Fruit fly (Drosophila melanogaster) whole organism, embryonic: Measurements from ENCODE around the gene CG31249.

Experiments
- Antp ChIP-seq: fragments of 200-800 bp; sonication (Bioruptor generic); optimal IDR thresholded peaks from 3 replicates; lab custom pipeline; 2016; ENCODE audit warnings: missing biosample characterization, missing genetic modification characterization
- Atf3 ChIP-seq: fragments of 200-800 bp; sonication (Bioruptor generic); optimal IDR thresholded peaks from 3 replicates; lab custom pipeline; 2016; ENCODE audit warnings: missing biosample characterization, missing genetic modification characterization
- CG1024 ChIP-seq: fragments of 200-800 bp; sonication (Bioruptor generic); IDR thresholded peaks from 2 replicates; pipeline ENCODE4 v1.3.6; 2022; ENCODE audit warnings: missing biosample characterization, missing genetic modification characterization
- CG12391 ChIP-seq: fragments of 200-800 bp; sonication (Bioruptor generic); optimal IDR thresholded peaks from 3 replicates; lab custom pipeline; 2018; ENCODE audit warnings: missing biosample characterization, mild to moderate bottlenecking, missing genetic modification characterization, moderate library complexity
- CG13296 ChIP-seq: fragments of 200-800 bp; sonication (Bioruptor generic); optimal IDR thresholded peaks from 3 replicates; lab custom pipeline; 2018; ENCODE audit warnings: missing biosample characterization, mild to moderate bottlenecking, missing genetic modification characterization
- CG13775 ChIP-seq: fragments of 200-800 bp; sonication (Bioruptor generic); optimal IDR thresholded peaks from 3 replicates; lab custom pipeline; 2017; ENCODE audit warnings: missing biosample characterization, mild to moderate bottlenecking, missing genetic modification characterization
- CG14710 ChIP-seq: fragments of 200-800 bp; sonication (Bioruptor generic); optimal IDR thresholded peaks from 3 replicates; lab custom pipeline; 2019; ENCODE audit warnings: missing biosample characterization, mild to moderate bottlenecking, missing genetic modification characterization, moderate library complexity
- CG15601 ChIP-seq: fragments of 200-800 bp; sonication (Bioruptor generic); optimal IDR thresholded peaks from 3 replicates; lab custom pipeline; 2019; ENCODE audit warnings: missing biosample characterization, mild to moderate bottlenecking, missing genetic modification characterization, moderate library complexity
- CG17361 ChIP-seq: fragments of 200-800 bp; sonication (Bioruptor generic); IDR thresholded peaks from 3 replicates; pipeline ENCODE4 v1.3.6; 2022; ENCODE audit warnings: missing biosample characterization, missing genetic modification characterization
- CG1792 ChIP-seq: fragments of 200-800 bp; sonication (Bioruptor generic); optimal IDR thresholded peaks from 2 replicates; lab custom pipeline; 2016; ENCODE audit warnings: missing biosample characterization, missing genetic modification characterization
- CG34224 ChIP-seq: fragments of 200-800 bp; sonication (Bioruptor generic); IDR thresholded peaks from 3 replicates; pipeline ENCODE4 v1.3.6; 2022; ENCODE audit warnings: missing biosample characterization, missing genetic modification characterization; ENCODE audit not compliant: partially characterized antibody
- CG34376 ChIP-seq: fragments of 200-800 bp; sonication (Bioruptor generic); optimal IDR thresholded peaks from 2 replicates; lab custom pipeline; 2018; ENCODE audit warnings: missing biosample characterization, mild to moderate bottlenecking, missing genetic modification characterization
- CG3838 ChIP-seq: fragments of 200-800 bp; sonication (Bioruptor generic); optimal IDR thresholded peaks from 3 replicates; lab custom pipeline; 2016; ENCODE audit warnings: missing biosample characterization, missing genetic modification characterization
- CG4617 ChIP-seq: fragments of 200-800 bp; sonication (Bioruptor generic); optimal IDR thresholded peaks from 3 replicates; lab custom pipeline; 2016; ENCODE audit warnings: missing biosample characterization, missing genetic modification characterization, borderline replicate concordance
- CG6683 ChIP-seq: fragments of 200-800 bp; sonication (Bioruptor generic); optimal IDR thresholded peaks from 2 replicates; lab custom pipeline; 2017; ENCODE audit warnings: missing biosample characterization, mild to moderate bottlenecking, missing genetic modification characterization, missing genetic modification reagents
- CG7745 ChIP-seq: fragments of 200-800 bp; sonication (Bioruptor generic); optimal IDR thresholded peaks from 2 replicates; lab custom pipeline; 2018; ENCODE audit warnings: missing biosample characterization, mild to moderate bottlenecking, missing genetic modification characterization, moderate library complexity
- CG8089 ChIP-seq: fragments of 200-800 bp; sonication (Bioruptor generic); optimal IDR thresholded peaks from 3 replicates; lab custom pipeline; 2016; ENCODE audit warnings: missing biosample characterization, missing genetic modification characterization
- CG8281 ChIP-seq: fragments of 200-800 bp; sonication (Bioruptor generic); optimal IDR thresholded peaks from 2 replicates; lab custom pipeline; 2018; ENCODE audit warnings: missing biosample characterization, mild to moderate bottlenecking, missing genetic modification characterization, moderate library complexity
- CG8359 ChIP-seq: fragments of 200-800 bp; sonication (Bioruptor generic); optimal IDR thresholded peaks from 2 replicates; lab custom pipeline; 2017; ENCODE audit warnings: missing biosample characterization, mild to moderate bottlenecking, missing genetic modification characterization, borderline replicate concordance
- CG8388 ChIP-seq: fragments of 200-800 bp; sonication (Bioruptor generic); optimal IDR thresholded peaks from 2 replicates; lab custom pipeline; 2019; ENCODE audit warnings: missing biosample characterization, mild to moderate bottlenecking, missing genetic modification characterization, moderate library complexity
- CG9797 ChIP-seq: fragments of 200-800 bp; sonication (Bioruptor generic); optimal IDR thresholded peaks from 3 replicates; lab custom pipeline; 2018; ENCODE audit warnings: missing biosample characterization, mild to moderate bottlenecking, missing genetic modification characterization
- Dad ChIP-seq: fragments of 200-800 bp; sonication (Bioruptor generic); optimal IDR thresholded peaks from 3 replicates; lab custom pipeline; 2016; ENCODE audit warnings: missing biosample characterization, missing genetic modification characterization
- Dfd ChIP-seq, 2 experiments: fragments of >200 bp; optimal IDR thresholded peaks; 2 replicates each; lab custom pipeline; 2017; ENCODE audit warnings: missing biosample characterization in 2 of 2, missing genetic modification characterization in 2 of 2
- Dref ChIP-seq: fragments of 200-800 bp; sonication (Bioruptor generic); IDR thresholded peaks from 2 replicates; pipeline ENCODE4 v1.3.6; 2022; ENCODE audit warnings: missing biosample characterization, missing genetic modification characterization
- Drgx ChIP-seq: fragments of 200-800 bp; sonication (Bioruptor generic); IDR thresholded peaks from 2 replicates; pipeline ENCODE4 v1.3.6; 2022; ENCODE audit warnings: missing biosample characterization, missing genetic modification characterization
- E2f2 ChIP-seq: fragments of 200-800 bp; sonication (Bioruptor generic); IDR thresholded peaks from 2 replicates; pipeline ENCODE4 v1.3.6; 2022; ENCODE audit warnings: missing biosample characterization, missing genetic modification characterization
- Elba2 ChIP-seq: fragments of 200-800 bp; sonication (Bioruptor generic); optimal IDR thresholded peaks from 3 replicates; lab custom pipeline; 2016; ENCODE audit warnings: missing biosample characterization, missing genetic modification characterization
- HHEX ChIP-seq: fragments of 200-800 bp; sonication (Bioruptor generic); optimal IDR thresholded peaks from 3 replicates; lab custom pipeline; 2017; ENCODE audit warnings: missing biosample characterization, mild to moderate bottlenecking, missing genetic modification characterization, missing genetic modification reagents
- NFAT ChIP-seq: fragments of 200-800 bp; sonication (Bioruptor generic); IDR thresholded peaks from 2 replicates; pipeline ENCODE4 v1.3.6; 2022; ENCODE audit warnings: missing biosample characterization, missing genetic modification characterization
- abd-A ChIP-seq: fragments of 200-800 bp; sonication (Bioruptor generic); optimal IDR thresholded peaks from 3 replicates; lab custom pipeline; 2019; ENCODE audit warnings: missing biosample characterization, mild to moderate bottlenecking, missing genetic modification characterization, moderate library complexity
- btn ChIP-seq: fragments of 200-800 bp; sonication (Bioruptor generic); optimal IDR thresholded peaks from 2 replicates; lab custom pipeline; 2016; ENCODE audit warnings: missing biosample characterization, missing genetic modification characterization
- chif ChIP-seq, 2 experiments: fragments of 200-800 bp; sonication (Bioruptor generic); optimal IDR thresholded peaks; 3 replicates each; lab custom pipeline; 2016; ENCODE audit warnings: missing biosample characterization in 2 of 2, missing genetic modification characterization in 2 of 2
- emc ChIP-seq: fragments of 200-800 bp; sonication (Bioruptor generic); optimal IDR thresholded peaks from 2 replicates; lab custom pipeline; 2016; ENCODE audit warnings: missing biosample characterization, missing genetic modification characterization
- fd102C ChIP-seq: fragments of 200-800 bp; sonication (Bioruptor generic); optimal IDR thresholded peaks from 2 replicates; lab custom pipeline; 2018; ENCODE audit warnings: missing biosample characterization, mild to moderate bottlenecking, missing genetic modification characterization, moderate library complexity
- fd3F ChIP-seq: fragments of 200-800 bp; sonication (Bioruptor generic); optimal IDR thresholded peaks from 2 replicates; lab custom pipeline; 2018; ENCODE audit warnings: missing biosample characterization, mild to moderate bottlenecking, missing genetic modification characterization, moderate library complexity
- gcm2 ChIP-seq: fragments of 200-800 bp; sonication (Bioruptor generic); optimal IDR thresholded peaks from 2 replicates; lab custom pipeline; 2016; ENCODE audit warnings: missing biosample characterization, missing genetic modification characterization
- gt ChIP-seq: fragments of 200-800 bp; sonication (Bioruptor generic); IDR thresholded peaks from 2 replicates; pipeline ENCODE4 v1.3.6; 2022; ENCODE audit warnings: missing biosample characterization, missing genetic modification characterization
- ham ChIP-seq: fragments of 200-800 bp; sonication (Bioruptor generic); IDR thresholded peaks from 2 replicates; pipeline ENCODE4 v1.3.6; 2022; ENCODE audit warnings: missing biosample characterization, missing genetic modification characterization
- her ChIP-seq: fragments of 200-800 bp; sonication (Bioruptor generic); optimal IDR thresholded peaks from 2 replicates; lab custom pipeline; 2016; ENCODE audit warnings: missing biosample characterization, missing genetic modification characterization
- jigr1 ChIP-seq: fragments of 200-800 bp; sonication (Bioruptor generic); IDR thresholded peaks from 3 replicates; pipeline ENCODE4 v1.3.6; 2022; ENCODE audit warnings: missing biosample characterization, missing genetic modification characterization
- odd ChIP-seq: fragments of 200-800 bp; sonication (Bioruptor generic); optimal IDR thresholded peaks from 2 replicates; lab custom pipeline; 2017; ENCODE audit warnings: missing biosample characterization, mild to moderate bottlenecking, missing genetic modification characterization
- psq ChIP-seq: fragments of 200-800 bp; sonication (Bioruptor generic); optimal IDR thresholded peaks from 2 replicates; lab custom pipeline; 2017; ENCODE audit warnings: missing biosample characterization, missing genetic modification characterization
- pzg ChIP-seq: fragments of 200-800 bp; sonication (Bioruptor generic); optimal IDR thresholded peaks from 3 replicates; lab custom pipeline; 2018; ENCODE audit warnings: missing biosample characterization, mild to moderate bottlenecking, missing genetic modification characterization, moderate library complexity
- seq ChIP-seq: fragments of 200-800 bp; sonication (Bioruptor generic); IDR thresholded peaks from 2 replicates; pipeline ENCODE4 v1.3.6; 2022; ENCODE audit warnings: missing biosample characterization, missing genetic modification characterization
- sima ChIP-seq: fragments of 200-800 bp; sonication (Bioruptor generic); optimal IDR thresholded peaks from 2 replicates; lab custom pipeline; 2016; ENCODE audit warnings: missing biosample characterization, missing genetic modification characterization
- toy ChIP-seq: fragments of 200-800 bp; sonication (Bioruptor generic); IDR thresholded peaks from 2 replicates; pipeline ENCODE4 v1.3.6; 2022; ENCODE audit warnings: missing biosample characterization, missing genetic modification characterization
- unc-4 ChIP-seq: fragments of 200-800 bp; sonication (Bioruptor generic); IDR thresholded peaks from 2 replicates; pipeline ENCODE4 v1.3.6; 2022; ENCODE audit warnings: missing biosample characterization, missing genetic modification characterization; ENCODE audit not compliant: partially characterized antibody
- wdn ChIP-seq: fragments of 200-800 bp; sonication (Bioruptor generic); IDR thresholded peaks from 2 replicates; pipeline ENCODE4 v1.3.6; 2022; ENCODE audit warnings: missing biosample characterization, missing genetic modification characterization
- wek ChIP-seq: fragments of 200-800 bp; sonication (Bioruptor generic); optimal IDR thresholded peaks from 3 replicates; lab custom pipeline; 2018; ENCODE audit warnings: missing biosample characterization, mild to moderate bottlenecking, missing genetic modification characterization, moderate library complexity
- wor ChIP-seq: fragments of 200-800 bp; sonication (Bioruptor generic); IDR thresholded peaks from 2 replicates; pipeline ENCODE4 v1.3.6; 2022; ENCODE audit warnings: missing biosample characterization, missing genetic modification characterization

The CG31249 gene

DNA sequence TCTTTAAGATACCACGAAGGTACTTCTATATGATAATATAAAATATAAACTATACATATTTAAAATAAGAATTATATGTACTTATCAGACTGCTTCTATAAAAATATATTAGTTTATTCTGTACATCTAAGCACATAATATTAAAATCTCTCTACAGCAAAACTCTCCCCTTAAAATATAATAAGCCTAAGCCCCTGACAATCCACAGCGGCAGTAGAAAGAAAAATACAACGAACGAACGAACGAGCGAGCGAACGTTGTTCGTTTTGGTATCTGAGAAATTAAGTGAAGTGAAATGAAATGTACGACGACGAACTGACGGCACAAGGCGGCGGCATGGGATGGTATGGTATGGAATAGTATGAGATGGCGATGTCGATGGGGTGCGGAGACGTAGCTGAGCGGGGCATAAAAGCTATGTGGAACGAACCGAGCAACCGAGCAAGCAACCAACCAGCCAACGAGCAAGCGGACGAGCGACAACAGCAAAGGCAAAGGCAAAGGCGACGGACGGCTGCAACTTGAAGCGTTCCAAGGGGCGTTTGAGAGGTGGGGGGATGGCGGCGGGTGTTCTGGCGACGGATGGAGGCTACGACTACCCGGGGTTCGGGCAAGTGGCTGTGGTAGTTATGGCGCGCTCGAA, 13.7 kb upstream of the CG31249 start (continued):
- TF ChIP-seq CG8359 (peak; percentile 91), btn (GFP tag; lab: Kevin White, UChicago) (peak; percentile 39), emc (GFP tag; lab: Kevin White, UChicago) (peak; percentile 42), unc-4 (GFP tag; lab: Robert Waterston, UW) (peak; percentile 38; the same call in 1 of the 2 replicates), CG6683 (peak; percentile 99), CG1024 (peak; percentile 85), seq (peak; percentile 98), Elba2 (GFP tag; lab: Kevin White, UChicago) (no peak), jigr1 (GFP tag; lab: Robert Waterston, UW) (peak; percentile 97), CG7745 (no peak), abd-A (tag; lab: Kevin White, UChicago) (peak; percentile 94), NFAT (GFP tag; lab: Robert Waterston, UW) (peak; percentile 95), wor (GFP tag; lab: Robert Waterston, UW) (peak; percentile 97), fd102C (no peak), toy (GFP tag; lab: Robert Waterston, UW) (peak; percentile 92), CG4617 (GFP tag; lab: Kevin White, UChicago) (peak; percentile 90), wek (peak; percentile 74), sima (GFP tag; lab: Kevin White, UChicago) (peak; percentile 67), her (GFP tag; lab: Kevin White, UChicago) (peak; percentile 45), CG13775 (peak; percentile 98), Dad (GFP tag; lab: Kevin White, UChicago) (peak; percentile 53), wdn (GFP tag; lab: Robert Waterston, UW) (peak; percentile 95), pzg (GFP tag; lab: Kevin White, UChicago) (no peak), Drgx (GFP tag; lab: Robert Waterston, UW) (peak; percentile 98), CG15601 (tag; lab: Kevin White, UChicago) (peak; percentile 98), CG13296 (GFP tag; lab: Kevin White, UChicago) (peak; percentile 99), CG12391 (tag; lab: Kevin White, UChicago) (peak; percentile 99), ham (GFP tag; lab: Robert Waterston, UW) (peak; percentile 93), fd3F (peak; percentile 99), CG8281 (tag; lab: Kevin White, UChicago) (peak; percentile 93), CG8388 (GFP tag; lab: Kevin White, UChicago) (peak; percentile 98), Dfd (GFP tag; optimal IDR thresholded peaks at IDR 0.05; lab: Kevin White, UChicago) (no peak), CG1792 (GFP tag; lab: Kevin White, UChicago) (peak; percentile 40), Atf3 (GFP tag; lab: Kevin White, UChicago) (peak; percentile 42), CG8089 (peak; percentile 41), CG34224 (GFP tag; lab: Robert Waterston, UW) (no peak), gcm2 (GFP tag; lab: Kevin White, UChicago) (peak; percentile 23), odd (GFP tag; lab: Kevin White, UChicago) (peak; percentile 99), CG34376 (GFP tag; lab: Kevin White, UChicago) (peak; percentile 95), gt (GFP tag; lab: Robert Waterston, UW) (peak; percentile 89), Dref (GFP tag; lab: Robert Waterston, UW) (no peak; the same call in 1 of the 2 replicates), CG14710 (tag; lab: Kevin White, UChicago) (peak; percentile 97), Antp (GFP tag; lab: Kevin White, UChicago) (peak; percentile 55), E2f2 (GFP tag; lab: Robert Waterston, UW) (peak; percentile 88), CG9797 (GFP tag; lab: Kevin White, UChicago) (peak; percentile 51), CG17361 (GFP tag; lab: Robert Waterston, UW) (peak; percentile 100), CG3838 (peak; percentile 87), HHEX (GFP tag; lab: Kevin White, UChicago) (peak; percentile 99), psq (GFP tag; lab: Kevin White, UChicago) (peak; percentile 93), chif (GFP tag; optimal IDR thresholded peaks at IDR 0.05; lab: Kevin White, UChicago) (peak; percentile 43 to 78)
